Fruit fly (Drosophila melanogaster) whole organism, embryonic: ENCODE measurements around the gene gro.

Experiments used
- Aef1 ChIP-seq: fragments of 200-800 bp; sonication (Bioruptor generic); IDR thresholded peaks from 3 replicates; pipeline ENCODE4 v1.3.6; 2022; ENCODE audit warnings: missing biosample characterization, missing genetic modification characterization
- Antp ChIP-seq: fragments of 200-800 bp; sonication (Bioruptor generic); optimal IDR thresholded peaks from 3 replicates; lab custom pipeline; 2016; ENCODE audit warnings: missing biosample characterization, missing genetic modification characterization
- CG10147 ChIP-seq: fragments of 200-800 bp; sonication (Bioruptor generic); optimal IDR thresholded peaks from 2 replicates; lab custom pipeline; 2019; ENCODE audit warnings: missing biosample characterization, mild to moderate bottlenecking, missing genetic modification characterization, moderate library complexity
- CG11247 ChIP-seq: fragments of 200-800 bp; sonication (Bioruptor generic); IDR thresholded peaks from 2 replicates; pipeline ENCODE4 v1.3.6; 2022; ENCODE audit warnings: missing biosample characterization, missing genetic modification characterization
- CG11398 ChIP-seq: fragments of 200-800 bp; sonication (Bioruptor generic); optimal IDR thresholded peaks from 2 replicates; lab custom pipeline; 2016; ENCODE audit warnings: missing biosample characterization, missing genetic modification characterization
- CG12659 ChIP-seq: fragments of 200-800 bp; sonication (Bioruptor generic); optimal IDR thresholded peaks from 3 replicates; lab custom pipeline; 2017; ENCODE audit warnings: mild to moderate bottlenecking, missing biosample characterization, missing genetic modification reagents, missing genetic modification characterization
- CG13424 ChIP-seq: fragments of 200-800 bp; sonication (Bioruptor generic); optimal IDR thresholded peaks from 2 replicates; lab custom pipeline; 2019; ENCODE audit warnings: missing biosample characterization, mild to moderate bottlenecking, missing genetic modification characterization, moderate library complexity
- CG15479 ChIP-seq: fragments of 200-800 bp; sonication (Bioruptor generic); optimal IDR thresholded peaks from 3 replicates; lab custom pipeline; 2019; ENCODE audit warnings: missing biosample characterization, mild to moderate bottlenecking, missing genetic modification characterization, moderate library complexity
- CG30020 ChIP-seq: fragments of 200-800 bp; optimal IDR thresholded peaks from 2 replicates; lab custom pipeline; 2019; ENCODE audit warnings: missing biosample characterization, mild to moderate bottlenecking, missing genetic modification characterization, moderate library complexity
- CG3163 ChIP-seq: fragments of 200-800 bp; sonication (Bioruptor generic); optimal IDR thresholded peaks from 3 replicates; lab custom pipeline; 2016; ENCODE audit warnings: missing biosample characterization, missing genetic modification characterization
- CG34224 ChIP-seq: fragments of 200-800 bp; sonication (Bioruptor generic); IDR thresholded peaks from 3 replicates; pipeline ENCODE4 v1.3.6; 2022; ENCODE audit warnings: missing biosample characterization, missing genetic modification characterization; ENCODE audit not compliant: partially characterized antibody
- CG3995 ChIP-seq: fragments of 200-800 bp; sonication (Bioruptor generic); optimal IDR thresholded peaks from 3 replicates; lab custom pipeline; 2016; ENCODE audit warnings: missing biosample characterization, missing genetic modification characterization
- CG4282 ChIP-seq: fragments of 200-800 bp; sonication (Bioruptor generic); optimal IDR thresholded peaks from 2 replicates; lab custom pipeline; 2016; ENCODE audit warnings: missing biosample characterization, missing genetic modification characterization
- CG8290 ChIP-seq, 3 experiments: fragments of 200-800 bp; sonication (Bioruptor generic); optimal IDR thresholded peaks; 2 replicates each; lab custom pipeline; 2016 to 2019; ENCODE audit warnings: missing biosample characterization in 3 of 3, missing genetic modification characterization in 3 of 3, mild to moderate bottlenecking in 2 of 3, moderate library complexity in 1 of 3
- CG9817 ChIP-seq: fragments of 200-800 bp; sonication (Bioruptor generic); optimal IDR thresholded peaks from 2 replicates; lab custom pipeline; 2018; ENCODE audit warnings: missing biosample characterization, mild to moderate bottlenecking, missing genetic modification characterization, moderate library complexity
- D ChIP-seq, 2 experiments: fragments of 200-800 bp in 1 of 2; fragments of >200 bp in 1 of 2; sonication (Bioruptor generic) in 1 of 2; optimal IDR thresholded peaks; 2 replicates in 1 of 2; 3 replicates in 1 of 2; lab custom pipeline; 2017; ENCODE audit warnings: mild to moderate bottlenecking in 1 of 2, missing biosample characterization in 1 of 2, missing genetic modification characterization in 1 of 2, missing genetic modification reagents in 1 of 2
- D19B ChIP-seq: fragments of 200-800 bp; sonication (Bioruptor generic); optimal IDR thresholded peaks from 2 replicates; lab custom pipeline; 2017; ENCODE audit warnings: missing biosample characterization, mild to moderate bottlenecking, missing genetic modification characterization
- Dfd ChIP-seq, 2 experiments: fragments of >200 bp; optimal IDR thresholded peaks; 2 replicates each; lab custom pipeline; 2017; ENCODE audit warnings: missing biosample characterization in 2 of 2, missing genetic modification characterization in 2 of 2
- Dll ChIP-seq: fragments of 200-800 bp; sonication (Bioruptor generic); IDR thresholded peaks from 4 replicates; pipeline ENCODE4 v1.3.6; 2022; ENCODE audit warnings: missing biosample characterization, missing genetic modification characterization; ENCODE audit not compliant: partially characterized antibody
- E2f1 ChIP-seq: fragments of 200-800 bp; sonication (Bioruptor generic); IDR thresholded peaks from 2 replicates; pipeline ENCODE4 v1.3.6; 2022; ENCODE audit warnings: missing biosample characterization, missing genetic modification characterization
- Hmx ChIP-seq: fragments of 200-800 bp; sonication (Bioruptor generic); optimal IDR thresholded peaks from 2 replicates; lab custom pipeline; 2016; ENCODE audit warnings: missing biosample characterization, missing genetic modification characterization
- Hr39 ChIP-seq: fragments of >200 bp; optimal IDR thresholded peaks from 2 replicates; lab custom pipeline; 2017
- MBD-R2 ChIP-seq: fragments of 200-800 bp; sonication (Bioruptor generic); IDR thresholded peaks from 2 replicates; pipeline ENCODE4 v1.3.6; 2022; ENCODE audit warnings: missing biosample characterization, missing genetic modification characterization
- Meics ChIP-seq: fragments of 200-800 bp; sonication (Bioruptor generic); optimal IDR thresholded peaks from 2 replicates; lab custom pipeline; 2017; ENCODE audit warnings: missing biosample characterization, mild to moderate bottlenecking, missing genetic modification characterization
- Mrtf ChIP-seq: fragments of 200-800 bp; sonication (Bioruptor generic); IDR thresholded peaks from 3 replicates; pipeline ENCODE4 v1.3.6; 2022; ENCODE audit warnings: missing biosample characterization, missing genetic modification characterization
- Ptx1 ChIP-seq: fragments of 200-800 bp; sonication (Bioruptor generic); IDR thresholded peaks from 2 replicates; pipeline ENCODE4 v1.3.6; 2022; ENCODE audit warnings: missing biosample characterization, missing genetic modification characterization
- Spps ChIP-seq: fragments of 200-800 bp; sonication (Bioruptor generic); optimal IDR thresholded peaks from 2 replicates; lab custom pipeline; 2018; ENCODE audit warnings: missing biosample characterization, mild to moderate bottlenecking, missing genetic modification characterization
- Sry-δ ChIP-seq: fragments of 200-800 bp; sonication (Bioruptor generic); optimal IDR thresholded peaks from 2 replicates; lab custom pipeline; 2016; ENCODE audit warnings: missing biosample characterization, missing genetic modification characterization
- Trl ChIP-seq, 3 experiments: fragments of >200 bp in 2 of 3; fragments of 200-800 bp in 1 of 3; sonication (Bioruptor generic) in 1 of 3; optimal IDR thresholded peaks; 2 replicates in 1 of 3; 3 replicates in 2 of 3; lab custom pipeline; 2016 to 2017; ENCODE audit warnings: missing biosample characterization in 1 of 3, missing genetic modification characterization in 1 of 3
- Vsx1 ChIP-seq: fragments of 200-800 bp; sonication (Bioruptor generic); optimal IDR thresholded peaks from 2 replicates; lab custom pipeline; 2017; ENCODE audit warnings: missing biosample characterization, mild to moderate bottlenecking, missing genetic modification characterization, missing genetic modification reagents
- YL-1 ChIP-seq: fragments of 200-800 bp; sonication (Bioruptor generic); optimal IDR thresholded peaks from 3 replicates; lab custom pipeline; 2017; ENCODE audit warnings: missing biosample characterization, mild to moderate bottlenecking, missing genetic modification characterization
- amos ChIP-seq: fragments of 200-800 bp; sonication (Bioruptor generic); IDR thresholded peaks from 2 replicates; pipeline ENCODE4 v1.3.6; 2022; ENCODE audit warnings: missing biosample characterization, missing genetic modification characterization; ENCODE audit not compliant: partially characterized antibody
- bbx ChIP-seq: fragments of 200-800 bp; sonication (Bioruptor generic); IDR thresholded peaks from 2 replicates; pipeline ENCODE4 v1.3.6; 2022; ENCODE audit warnings: missing biosample characterization, missing genetic modification characterization; ENCODE audit not compliant: partially characterized antibody
- cas ChIP-seq: fragments of 200-800 bp; sonication (Bioruptor generic); IDR thresholded peaks from 2 replicates; pipeline ENCODE4 v1.3.6; 2022; ENCODE audit warnings: missing biosample characterization, missing genetic modification characterization
- dmrt11E ChIP-seq: fragments of 200-800 bp; sonication (Bioruptor generic); optimal IDR thresholded peaks from 3 replicates; lab custom pipeline; 2018; ENCODE audit warnings: missing biosample characterization, mild to moderate bottlenecking, missing genetic modification characterization, moderate library complexity
- eve ChIP-seq, 2 experiments: fragments of >200 bp; optimal IDR thresholded peaks; 2 replicates each; lab custom pipeline; 2017; ENCODE audit warnings: missing biosample characterization in 2 of 2, missing genetic modification characterization in 2 of 2
- fd96Cb ChIP-seq: fragments of 200-800 bp; sonication (Bioruptor generic); optimal IDR thresholded peaks from 2 replicates; lab custom pipeline; 2018; ENCODE audit warnings: missing biosample characterization, mild to moderate bottlenecking, missing genetic modification characterization, moderate library complexity
- gce ChIP-seq: fragments of 200-800 bp; sonication (Bioruptor generic); IDR thresholded peaks from 3 replicates; pipeline ENCODE4 v1.3.6; 2022; ENCODE audit warnings: missing biosample characterization, missing genetic modification characterization
- gsb ChIP-seq: fragments of 200-800 bp; sonication (Bioruptor generic); IDR thresholded peaks from 2 replicates; pipeline ENCODE4 v1.3.6; 2022; ENCODE audit warnings: missing biosample characterization, missing genetic modification characterization
- ham ChIP-seq: fragments of 200-800 bp; sonication (Bioruptor generic); IDR thresholded peaks from 2 replicates; pipeline ENCODE4 v1.3.6; 2022; ENCODE audit warnings: missing biosample characterization, missing genetic modification characterization
- kah ChIP-seq: fragments of 200-800 bp; sonication (Bioruptor generic); optimal IDR thresholded peaks from 2 replicates; lab custom pipeline; 2018; ENCODE audit warnings: missing biosample characterization, mild to moderate bottlenecking, missing genetic modification characterization
- klu ChIP-seq: fragments of 200-800 bp; sonication (Bioruptor generic); IDR thresholded peaks from 2 replicates; pipeline ENCODE4 v1.3.6; 2022; ENCODE audit warnings: missing biosample characterization, missing genetic modification characterization
- nom ChIP-seq: fragments of 200-800 bp; sonication (Bioruptor generic); optimal IDR thresholded peaks from 2 replicates; lab custom pipeline; 2017; ENCODE audit warnings: missing biosample characterization, missing genetic modification characterization, mild to moderate bottlenecking, moderate library complexity, missing genetic modification reagents
- sc ChIP-seq, 3 experiments: fragments of >200 bp in 2 of 3; fragments of 200-800 bp in 1 of 3; sonication (Bioruptor generic) in 1 of 3; optimal IDR thresholded peaks; 2 replicates in 2 of 3; 3 replicates in 1 of 3; lab custom pipeline; 2017; ENCODE audit warnings: mild to moderate bottlenecking in 1 of 3, missing biosample characterization in 1 of 3, missing genetic modification characterization in 1 of 3, missing genetic modification reagents in 1 of 3
- sens ChIP-seq: fragments of 200-800 bp; sonication (Bioruptor generic); peaks from one replicate; lab custom pipeline; 2016; ENCODE audit warnings: missing biosample characterization, missing genetic modification characterization
- seq ChIP-seq: fragments of 200-800 bp; sonication (Bioruptor generic); IDR thresholded peaks from 2 replicates; pipeline ENCODE4 v1.3.6; 2022; ENCODE audit warnings: missing biosample characterization, missing genetic modification characterization
- tin ChIP-seq: fragments of 200-800 bp; sonication (Bioruptor generic); optimal IDR thresholded peaks from 3 replicates; lab custom pipeline; 2016; ENCODE audit warnings: missing biosample characterization, missing genetic modification characterization
- ttk ChIP-seq: fragments of 200-800 bp; sonication (Bioruptor generic); IDR thresholded peaks from 2 replicates; pipeline ENCODE4 v2.1.2; 2022; ENCODE audit warnings: missing biosample characterization, missing genetic modification characterization

The gro gene

DNA sequence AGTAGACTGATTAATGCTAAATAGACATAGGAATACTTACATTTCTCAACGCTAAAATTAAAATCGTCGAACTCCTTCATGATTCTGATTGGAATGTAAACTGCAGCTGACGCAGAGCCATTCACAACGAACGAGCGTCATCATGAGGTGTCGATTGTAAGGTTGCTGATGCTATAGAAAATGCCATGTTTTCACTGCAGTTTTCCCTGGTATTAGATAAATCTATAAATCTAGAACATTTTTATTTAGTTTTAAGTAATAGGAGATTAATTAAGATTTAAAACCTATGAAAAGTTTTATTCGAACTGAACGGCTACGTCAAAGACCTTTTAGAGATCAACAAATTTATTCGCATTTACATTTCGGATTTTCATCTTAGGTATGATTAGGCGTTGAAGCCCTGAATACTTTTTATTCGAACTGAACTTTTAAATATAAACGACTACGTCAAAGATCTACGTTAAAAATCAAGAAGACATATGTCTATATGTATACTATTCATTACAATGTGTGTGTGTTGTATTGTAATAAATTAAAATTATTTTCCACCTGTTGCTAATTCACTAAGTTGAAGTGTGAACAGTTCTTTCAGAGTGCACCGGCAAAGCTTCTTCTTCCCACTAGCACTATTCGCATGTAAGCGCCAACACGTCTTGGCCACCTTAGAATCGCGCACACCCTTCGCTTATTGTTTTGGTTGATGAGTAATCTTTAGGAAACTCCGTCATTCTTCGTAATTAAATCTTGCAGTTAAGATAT, 10.8 kb downstream of the gro start, which contains the start of the genes Exo84 and Vps2 (continued):
- no peak for TF ChIP-seq D (optimal IDR thresholded peaks at IDR 0.05; lab: Kevin White, UChicago)
- peak; percentile 17 for TF ChIP-seq D (GFP tag; optimal IDR thresholded peaks at IDR 0.05; lab: Kevin White, UChicago)
- 0 out of 2 replicates have a peak, but pooled peaks have one; percentile 32 for TF ChIP-seq amos (GFP tag; lab: Robert Waterston, UW)
- TF ChIP-seq bbx (GFP tag; lab: Robert Waterston, UW), result no peak
- TF ChIP-seq eve (GFP tag; optimal IDR thresholded peaks at IDR 0.05; lab: Kevin White, UChicago), result no peak
- TF ChIP-seq Sry-δ (GFP tag; lab: Kevin White, UChicago), result peak; percentile 3
- no peak for TF ChIP-seq Vsx1 (GFP tag; lab: Kevin White, UChicago)
- no peak for TF ChIP-seq CG10147 (GFP tag; lab: Kevin White, UChicago)
- TF ChIP-seq seq, result no peak
- TF ChIP-seq kah (GFP tag; lab: Kevin White, UChicago), result peak; percentile 87
- peak; percentile 45 for TF ChIP-seq YL-1 (GFP tag; lab: Kevin White, UChicago)
- TF ChIP-seq sens (GFP tag; lab: Kevin White, UChicago), result peak; percentile 81
- TF ChIP-seq fd96Cb (tag; lab: Kevin White, UChicago), result peak; percentile 9
- TF ChIP-seq CG30020 (tag; lab: Kevin White, UChicago), result peak; percentile 81
- peak; percentile 55 for TF ChIP-seq CG12659 (GFP tag; lab: Kevin White, UChicago)
- TF ChIP-seq CG4282, result no peak
- no peak for TF ChIP-seq CG34224 (GFP tag; lab: Robert Waterston, UW)
- no peak for TF ChIP-seq Mrtf
- peak; percentile 78 for TF ChIP-seq CG9817 (tag; lab: Kevin White, UChicago)
- no peak for TF ChIP-seq sc (optimal IDR thresholded peaks at IDR 0.05; lab: Kevin White, UChicago)
- TF ChIP-seq sc (GFP tag; optimal IDR thresholded peaks at IDR 0.05; lab: Kevin White, UChicago), result no peak
- peak; percentile 62 for TF ChIP-seq tin (GFP tag; lab: Kevin White, UChicago)
- peak; percentile 23; the same call in 1 of the 2 replicates for TF ChIP-seq klu (GFP tag; lab: Robert Waterston, UW)
- TF ChIP-seq gce (GFP tag; lab: Robert Waterston, UW), result no peak
- TF ChIP-seq Antp, result peak; percentile 16
- no peak for TF ChIP-seq Trl (optimal IDR thresholded peaks at IDR 0.05; lab: Kevin White, UChicago)
- TF ChIP-seq Trl (GFP tag; optimal IDR thresholded peaks at IDR 0.05; lab: Kevin White, UChicago), result no peak
- no peak for TF ChIP-seq Hr39 (lab: Kevin White, UChicago)
- TF ChIP-seq cas (GFP tag; lab: Robert Waterston, UW), result no peak
- peak; percentile 37 for TF ChIP-seq Hmx (GFP tag; lab: Kevin White, UChicago)
- peak; percentile 58 for TF ChIP-seq MBD-R2 (GFP tag; lab: Robert Waterston, UW)
- TF ChIP-seq gsb (GFP tag; lab: Robert Waterston, UW), result no peak
- TF ChIP-seq CG15479 (GFP tag; lab: Kevin White, UChicago), result no peak
- no peak for TF ChIP-seq Dll (GFP tag; lab: Robert Waterston, UW)
- TF ChIP-seq CG3995 (GFP tag; lab: Kevin White, UChicago), result no peak
- peak; percentile 66 for TF ChIP-seq CG13424 (tag; lab: Kevin White, UChicago)
- TF ChIP-seq dmrt11E (tag; lab: Kevin White, UChicago), result peak; percentile 43
- no peak for TF ChIP-seq CG11398
- TF ChIP-seq D19B (GFP tag; lab: Kevin White, UChicago), result peak; percentile 20
- TF ChIP-seq Meics (GFP tag; lab: Kevin White, UChicago), result no peak
- no peak for TF ChIP-seq CG3163 (GFP tag; lab: Kevin White, UChicago)
- no peak for TF ChIP-seq CG11247 (GFP tag; lab: Robert Waterston, UW)
- peak; percentile 73 for TF ChIP-seq Ptx1
- no peak for TF ChIP-seq Spps (tag; lab: Kevin White, UChicago)
- peak; percentile 38; the same call in 2 of the 3 replicates for TF ChIP-seq Aef1 (GFP tag; lab: Robert Waterston, UW)
- no peak for TF ChIP-seq CG8290 (GFP tag; optimal IDR thresholded peaks at IDR 0.05; lab: Kevin White, UChicago)
- TF ChIP-seq CG8290 (tag; optimal IDR thresholded peaks at IDR 0.05; lab: Kevin White, UChicago), result peak in 1 of 2 experiments; percentile 14
- TF ChIP-seq ham (GFP tag; lab: Robert Waterston, UW), result 0 out of 2 replicates have a peak, but pooled peaks have one; percentile 45
- TF ChIP-seq ttk (GFP tag; lab: Robert Waterston, UW), result no peak
- TF ChIP-seq Dfd (GFP tag; optimal IDR thresholded peaks at IDR 0.05; lab: Kevin White, UChicago), result no peak
- TF ChIP-seq E2f1 (GFP tag; lab: Robert Waterston, UW), result no peak
- TF ChIP-seq nom (GFP tag; lab: Kevin White, UChicago), result no peak
